Fruit fly (Drosophila melanogaster): ENCODE measurements around the gene mnd.

Gene mnd

DNA sequence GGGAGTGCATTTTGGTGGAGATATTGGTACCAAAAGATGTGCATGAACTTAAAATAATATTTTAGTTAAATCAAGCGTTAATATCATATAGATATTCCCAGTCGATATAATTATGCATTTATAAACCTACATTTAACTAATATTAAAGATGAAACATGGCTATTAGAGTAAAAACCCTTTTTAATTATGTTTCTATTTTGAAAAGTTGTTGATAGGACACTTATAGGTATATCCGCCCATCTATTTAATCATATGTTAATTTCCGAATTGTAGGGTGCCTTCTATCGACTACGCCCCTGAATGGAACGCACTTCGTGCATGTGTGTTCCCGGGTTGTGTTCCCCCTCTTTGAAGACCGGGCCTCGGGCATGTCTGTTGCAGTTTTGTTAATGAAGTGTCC, 20.9 kb downstream of the mnd start:
- TF ChIP-seq foxo (GFP tag; optimal IDR thresholded peaks at IDR 0.05) (peak in 1 of 2 experiments; percentile 4), Sp1 (GFP tag; optimal IDR thresholded peaks at IDR 0.05) (peak; percentile 2), h (GFP tag; optimal IDR thresholded peaks at IDR 0.05) (peak; percentile 16), sv (GFP tag; optimal IDR thresholded peaks at IDR 0.05) (no peak)

dm6 chr3L:15006825-15007224, 21.9 kb downstream of the mnd start:
- TF ChIP-seq CG9705 (GFP tag; optimal IDR thresholded peaks at IDR 0.05) (no peak), h (GFP tag; optimal IDR thresholded peaks at IDR 0.05) (peak; percentile 58), Jra (GFP tag; optimal IDR thresholded peaks at IDR 0.05) (peak; percentile 12), ey (GFP tag; optimal IDR thresholded peaks at IDR 0.05) (peak; percentile 47), CrebA (GFP tag; optimal IDR thresholded peaks at IDR 0.05; ENCODE audit: borderline replicate concordance) (no peak), dl (GFP tag; optimal IDR thresholded peaks at IDR 0.05; ENCODE audit: insufficient read depth in 1 of 2, partially characterized antibody in 2 of 2) (no peak), Hr78 (GFP tag; optimal IDR thresholded peaks at IDR 0.05) (no peak), rgr (GFP tag; optimal IDR thresholded peaks at IDR 0.05) (peak; percentile 44), HLH106 (tag; optimal IDR thresholded peaks at IDR 0.05) (peak; percentile 40), Mio (GFP tag; optimal IDR thresholded peaks at IDR 0.05) (no peak), CG32264 (GFP tag; optimal IDR thresholded peaks at IDR 0.05) (no peak), Abd-B (GFP tag; optimal IDR thresholded peaks at IDR 0.05) (no peak), N (GFP tag; optimal IDR thresholded peaks at IDR 0.05) (no peak), Hnf4 (GFP tag; optimal IDR thresholded peaks at IDR 0.05) (peak; percentile 51), br (GFP tag; optimal IDR thresholded peaks at IDR 0.05) (peak; percentile 61), usp (GFP tag; optimal IDR thresholded peaks at IDR 0.05) (no peak), Vsx2 (GFP tag; optimal IDR thresholded peaks at IDR 0.05; ENCODE audit: partially characterized antibody) (no peak), foxo (GFP tag; optimal IDR thresholded peaks at IDR 0.05) (peak in 1 of 2 experiments; percentile 75), Rel (GFP tag; optimal IDR thresholded peaks at IDR 0.05) (no peak), Rel (tag; optimal IDR thresholded peaks at IDR 0.05) (no peak), OdsH (GFP tag; optimal IDR thresholded peaks at IDR 0.05) (peak; percentile 25), Myc (optimal IDR thresholded peaks at IDR 0.05) (no peak), Dif (GFP tag; optimal IDR thresholded peaks at IDR 0.05; ENCODE audit: partially characterized antibody) (no peak), psq (GFP tag; optimal IDR thresholded peaks at IDR 0.05) (peak; percentile 11), tai (GFP tag; optimal IDR thresholded peaks at IDR 0.05) (no peak), woc (GFP tag; optimal IDR thresholded peaks at IDR 0.05) (peak; percentile 4), jim (GFP tag; optimal IDR thresholded peaks at IDR 0.05) (no peak), Hr83 (GFP tag; optimal IDR thresholded peaks at IDR 0.05; ENCODE audit: poor library complexity, severe bottlenecking) (no peak), lola (GFP tag; optimal IDR thresholded peaks at IDR 0.05) (no peak), brk (GFP tag; optimal IDR thresholded peaks at IDR 0.05) (no peak), dsf (GFP tag; optimal IDR thresholded peaks at IDR 0.05; ENCODE audit: borderline replicate concordance) (no peak), fru (GFP tag; optimal IDR thresholded peaks at IDR 0.05) (peak; percentile 70), Sp1 (GFP tag; optimal IDR thresholded peaks at IDR 0.05) (peak; percentile 23), sage (GFP tag; optimal IDR thresholded peaks at IDR 0.05) (no peak), dmrt93B (GFP tag; optimal IDR thresholded peaks at IDR 0.05) (no peak), GATAd (GFP tag; optimal IDR thresholded peaks at IDR 0.05) (no peak)

- no peak for TF ChIP-seq sv (GFP tag; optimal IDR thresholded peaks at IDR 0.05)
- peak; percentile 7 for TF ChIP-seq psq (GFP tag; optimal IDR thresholded peaks at IDR 0.05)
- peak; percentile 24 for TF ChIP-seq HLH106 (tag; optimal IDR thresholded peaks at IDR 0.05)
Observed at dm6 chr3L:15007271-15007948, 22.5 kb downstream of the mnd start.
